Fruit fly (Drosophila melanogaster) Kc167 (cell line): ENCODE data around the gene CG7607.

Experiments
- Myc ChIP-seq: fragments of >200 bp; optimal IDR thresholded peaks from 2 replicates; lab custom pipeline; 2017; ENCODE audit warnings: missing external identifiers
- h ChIP-seq: fragments of >200 bp; optimal IDR thresholded peaks from 3 replicates; lab custom pipeline; 2018; ENCODE audit warnings: missing external identifiers
- insv ChIP-seq: fragments of >200 bp; optimal IDR thresholded peaks from 3 replicates; lab custom pipeline; 2018; ENCODE audit warnings: missing external identifiers
- psq ChIP-seq: fragments of >200 bp; optimal IDR thresholded peaks from 2 replicates; lab custom pipeline; 2017; ENCODE audit warnings: missing external identifiers

- TF ChIP-seq h, result no peak
- TF ChIP-seq Myc (lab: Kevin White, UChicago), result no peak
- no peak for TF ChIP-seq insv (lab: Kevin White, UChicago)
- TF ChIP-seq psq (lab: Kevin White, UChicago), result no peak
These were observed 4.5 kb downstream of the CG7607 start for dm6 chr3L:11203820-11204449.
